Worm (Caenorhabditis elegans) whole organism, early embryonic: ENCODE measurements around the gene mrps-21.

ENCODE experiments used
- ama-1 ChIP-seq: fragments of 150-350 bp; optimal IDR thresholded peaks from 2 replicates; lab custom pipeline; 2014
- ceh-13 ChIP-seq: fragments of 200-800 bp; sonication (Bioruptor generic); optimal IDR thresholded peaks from 2 replicates; lab custom pipeline; 2018; ENCODE audit warnings: mild to moderate bottlenecking, missing genetic modification characterization, missing compliant biosample characterization
- flt-1 ChIP-seq: fragments of 200-800 bp; sonication (Bioruptor generic); IDR thresholded peaks from 2 replicates; pipeline ENCODE4 v1.3.6; 2022; ENCODE audit warnings: missing genetic modification characterization, missing compliant biosample characterization

DNA sequence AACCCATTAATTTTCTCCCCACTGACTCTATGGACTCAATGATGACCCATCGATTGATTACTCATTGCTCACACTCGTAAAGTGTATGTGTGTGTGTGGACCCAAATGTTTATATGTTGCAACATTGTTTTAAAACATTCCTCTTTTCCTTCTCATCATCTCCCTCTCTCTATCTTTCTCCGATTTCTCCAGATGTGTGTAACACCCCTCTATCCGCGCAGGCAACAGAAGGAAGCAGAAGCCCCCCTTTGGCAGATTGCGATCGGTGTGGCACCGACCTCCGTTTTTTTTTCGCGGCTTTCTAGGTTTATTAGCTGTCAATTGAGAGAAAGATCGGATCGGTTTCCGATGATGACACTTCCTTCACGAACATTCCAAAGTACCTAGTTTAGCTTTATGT lies 15.7 kb downstream of the mrps-21 start:
- TF ChIP-seq ama-1 (lab: Kevin White, UChicago) = no peak
- TF ChIP-seq flt-1 (GFP tag; lab: Robert Waterston, UW) = 0 out of 2 replicates have a peak, but pooled peaks have one; percentile 21
- no peak for TF ChIP-seq ceh-13
